Fruit fly (Drosophila melanogaster): ENCODE measurements around the gene cact.

Gene cact

dm6 chr2L:16325515-16326257 is at the start of gene cact (continued):
- peak; percentile 91 for TF ChIP-seq CG8944 (GFP tag; optimal IDR thresholded peaks at IDR 0.05)
- peak; percentile 73 for TF ChIP-seq CG7271 (tag; optimal IDR thresholded peaks at IDR 0.05)
- TF ChIP-seq jing (GFP tag; optimal IDR thresholded peaks at IDR 0.05) = peak; percentile 75
- TF ChIP-seq peb (GFP tag; IDR thresholded peaks at IDR 0.05) = peak; percentile 74
- no peak for TF ChIP-seq Dfd (GFP tag; optimal IDR thresholded peaks at IDR 0.05)
- TF ChIP-seq lilli (GFP tag; optimal IDR thresholded peaks at IDR 0.05) = peak; percentile 97
- peak; percentile 90 for TF ChIP-seq ems (GFP tag; optimal IDR thresholded peaks at IDR 0.05)
- TF ChIP-seq Atf6 (GFP tag; IDR thresholded peaks at IDR 0.05) = peak; percentile 89
- TF ChIP-seq ci (GFP tag; IDR thresholded peaks at IDR 0.05) = peak; percentile 89
- peak; percentile 91 for TF ChIP-seq repo (GFP tag; optimal IDR thresholded peaks at IDR 0.05)
- TF ChIP-seq dimm (GFP tag; IDR thresholded peaks at IDR 0.05) = no peak
- no peak; the same call in none of the 2 replicates for TF ChIP-seq CG43689 (GFP tag; IDR thresholded peaks at IDR 0.05)
- TF ChIP-seq CoRest (tag; optimal IDR thresholded peaks at IDR 0.05) = peak; percentile 92
- TF ChIP-seq exex (tag; optimal IDR thresholded peaks at IDR 0.05) = peak; percentile 81
- TF ChIP-seq onecut (GFP tag; IDR thresholded peaks at IDR 0.05) = peak; percentile 66
- TF ChIP-seq BEAF-32 (GFP tag; optimal IDR thresholded peaks at IDR 0.05) = peak; percentile 70
- peak; percentile 82 for TF ChIP-seq CG11723 (GFP tag; optimal IDR thresholded peaks at IDR 0.05)
- peak; percentile 68 for TF ChIP-seq CG8281 (tag; optimal IDR thresholded peaks at IDR 0.05)
- TF ChIP-seq CG17328 (GFP tag; IDR thresholded peaks at IDR 0.05) = peak; percentile 91
- TF ChIP-seq CG3281 (GFP tag; optimal IDR thresholded peaks at IDR 0.05) = peak; percentile 89
- TF ChIP-seq CG1233 (GFP tag; optimal IDR thresholded peaks at IDR 0.05) = peak; percentile 77
- peak; percentile 64 for TF ChIP-seq Hand (GFP tag; optimal IDR thresholded peaks at IDR 0.05)
- peak; percentile 66 for TF ChIP-seq pzg (GFP tag; optimal IDR thresholded peaks at IDR 0.05)
- peak; percentile 70 for TF ChIP-seq YL-1 (GFP tag; optimal IDR thresholded peaks at IDR 0.05)
- TF ChIP-seq CG9876 (GFP tag; optimal IDR thresholded peaks at IDR 0.05) = peak; percentile 89
- peak; percentile 79 for TF ChIP-seq CG9437 (GFP tag; optimal IDR thresholded peaks at IDR 0.05)
- peak; percentile 84 for TF ChIP-seq CG2116 (GFP tag; optimal IDR thresholded peaks at IDR 0.05)
- TF ChIP-seq cad (GFP tag; optimal IDR thresholded peaks at IDR 0.05) = no peak
- peak; percentile 74 for TF ChIP-seq danr (GFP tag; IDR thresholded peaks at IDR 0.05)
- TF ChIP-seq CG9817 (tag; optimal IDR thresholded peaks at IDR 0.05) = peak; percentile 92
- TF ChIP-seq CG18011 (GFP tag; optimal IDR thresholded peaks at IDR 0.05) = peak; percentile 85
- peak; percentile 93 for TF ChIP-seq sob (GFP tag; IDR thresholded peaks at IDR 0.05)
- TF ChIP-seq CG7372 (GFP tag; IDR thresholded peaks at IDR 0.05) = peak; percentile 84
- TF ChIP-seq luna (GFP tag; optimal IDR thresholded peaks at IDR 0.05) = peak; percentile 68
- peak; percentile 61 for TF ChIP-seq CG10431 (GFP tag; optimal IDR thresholded peaks at IDR 0.05)
- peak; percentile 76 for TF ChIP-seq CG2875 (GFP tag; optimal IDR thresholded peaks at IDR 0.05)
- peak; percentile 92 for TF ChIP-seq ranshi (GFP tag; IDR thresholded peaks at IDR 0.05)
- TF ChIP-seq CG10147 (GFP tag; optimal IDR thresholded peaks at IDR 0.05) = peak; percentile 92
- TF ChIP-seq zfh2 (GFP tag; optimal IDR thresholded peaks at IDR 0.05) = peak; percentile 96
- peak; percentile 79 to 84 for TF ChIP-seq Trl (optimal IDR thresholded peaks at IDR 0.05)
- peak; percentile 97 for TF ChIP-seq Trl (GFP tag; optimal IDR thresholded peaks at IDR 0.05)
- TF ChIP-seq Aef1 (GFP tag; IDR thresholded peaks at IDR 0.05) = peak; percentile 95
- TF ChIP-seq Hsf (GFP tag; optimal IDR thresholded peaks at IDR 0.05) = peak; percentile 95
- peak; percentile 86 for TF ChIP-seq Six4 (GFP tag; optimal IDR thresholded peaks at IDR 0.05)
- peak; percentile 87 for TF ChIP-seq Max (GFP tag; optimal IDR thresholded peaks at IDR 0.05)
- peak; percentile 38; the same call in 1 of the 2 replicates for TF ChIP-seq CkIIα-i1 (GFP tag; IDR thresholded peaks at IDR 0.05)
- peak; percentile 95 for TF ChIP-seq az2 (GFP tag; optimal IDR thresholded peaks at IDR 0.05)
- peak; percentile 94 for TF ChIP-seq CG18262 (tag; optimal IDR thresholded peaks at IDR 0.05)
- peak; percentile 72 for TF ChIP-seq MBD-R2 (GFP tag; IDR thresholded peaks at IDR 0.05)
- peak; percentile 92 for TF ChIP-seq CG10543 (GFP tag; optimal IDR thresholded peaks at IDR 0.05)

Measured in whole organism, embryonic.